Fruit fly (Drosophila melanogaster) Kc167 (cell line): ENCODE results near the gene Sfp78E.

Source experiments
- Sin3A ChIP-seq: fragments of >200 bp; optimal IDR thresholded peaks from 2 replicates; lab custom pipeline; 2018; ENCODE audit warnings: missing external identifiers
- h ChIP-seq: fragments of >200 bp; optimal IDR thresholded peaks from 3 replicates; lab custom pipeline; 2018; ENCODE audit warnings: missing external identifiers
- insv ChIP-seq: fragments of >200 bp; optimal IDR thresholded peaks from 3 replicates; lab custom pipeline; 2018; ENCODE audit warnings: missing external identifiers
- psq ChIP-seq: fragments of >200 bp; optimal IDR thresholded peaks from 2 replicates; lab custom pipeline; 2017; ENCODE audit warnings: missing external identifiers
- ttk ChIP-seq: sonication (Bioruptor generic); optimal IDR thresholded peaks from 2 replicates; lab custom pipeline; 2017; ENCODE audit warnings: missing external identifiers

DNA sequence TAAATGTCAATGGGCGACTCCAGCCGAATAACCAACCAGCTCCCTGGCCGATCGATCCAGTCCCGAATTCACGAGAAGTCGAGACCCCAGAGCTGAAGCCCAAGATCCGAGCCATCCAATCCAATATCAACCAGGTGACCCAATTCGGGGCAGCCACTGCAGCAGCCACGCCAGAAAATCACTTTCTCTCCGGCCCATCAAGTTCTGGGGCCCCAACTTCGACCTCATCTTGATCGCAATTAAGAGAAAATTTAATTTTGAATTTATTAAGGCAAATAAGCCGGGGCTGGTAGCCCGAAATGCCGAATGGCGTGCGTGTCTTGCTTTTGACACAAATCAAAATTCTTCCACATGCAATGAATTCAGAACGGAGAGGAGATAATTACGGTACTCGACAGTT is 36.0 kb downstream of the Sfp78E start:
- TF ChIP-seq psq (no peak), insv (no peak), h (no peak), ttk (lab: Kevin White, UChicago) (no peak), Sin3A (lab: Kevin White, UChicago) (no peak)
